Fruit fly (Drosophila melanogaster) whole organism, embryonic: ENCODE results near the gene Lgr1.
A peak's percentile ranks its signal among the peaks of the same experiment; 100 is the strongest.

Experiments used
- Asciz ChIP-seq: fragments of 200-800 bp; sonication (Bioruptor generic); optimal IDR thresholded peaks from 2 replicates; lab custom pipeline; 2017; ENCODE audit warnings: missing biosample characterization, mild to moderate bottlenecking, missing genetic modification characterization, missing genetic modification reagents
- Atf6 ChIP-seq: fragments of 200-800 bp; sonication (Bioruptor generic); IDR thresholded peaks from 2 replicates; pipeline ENCODE4 v1.3.6; 2022; ENCODE audit warnings: missing biosample characterization, missing genetic modification characterization
- Awh ChIP-seq: fragments of 200-800 bp; sonication (Bioruptor generic); IDR thresholded peaks from 2 replicates; pipeline ENCODE4, ENCODE4 v1.3.6; 2022; ENCODE audit warnings: missing biosample characterization, missing genetic modification characterization
- B-H2 ChIP-seq: fragments of 200-800 bp; sonication (Bioruptor generic); optimal IDR thresholded peaks from 2 replicates; lab custom pipeline; 2018; ENCODE audit warnings: missing biosample characterization, mild to moderate bottlenecking, missing genetic modification characterization
- BtbVII ChIP-seq: fragments of 200-800 bp; sonication (Bioruptor generic); optimal IDR thresholded peaks from 3 replicates; lab custom pipeline; 2017; ENCODE audit warnings: missing biosample characterization, mild to moderate bottlenecking, missing genetic modification characterization
- CG10462 ChIP-seq: fragments of 200-800 bp; sonication (Bioruptor generic); optimal IDR thresholded peaks from 2 replicates; lab custom pipeline; 2016; ENCODE audit warnings: missing biosample characterization, missing genetic modification characterization
- CG12155 ChIP-seq: fragments of 200-800 bp; sonication (Bioruptor generic); optimal IDR thresholded peaks from 3 replicates; lab custom pipeline; 2016; ENCODE audit warnings: missing biosample characterization, missing genetic modification characterization
- CG14441 ChIP-seq: fragments of 200-800 bp; sonication (Bioruptor generic); IDR thresholded peaks from 2 replicates; pipeline ENCODE4 v1.3.6; 2022; ENCODE audit warnings: missing biosample characterization, missing genetic modification characterization
- CG15073 ChIP-seq: fragments of 200-800 bp; sonication (Bioruptor generic); optimal IDR thresholded peaks from 2 replicates; lab custom pipeline; 2016; ENCODE audit warnings: missing biosample characterization, missing genetic modification characterization
- CG15514 ChIP-seq: fragments of 200-800 bp; sonication (Bioruptor generic); optimal IDR thresholded peaks from 3 replicates; lab custom pipeline; 2017; ENCODE audit warnings: missing biosample characterization, missing genetic modification characterization, mild to moderate bottlenecking, moderate library complexity, missing genetic modification reagents
- CG17612 ChIP-seq: fragments of 200-800 bp; sonication (Bioruptor generic); IDR thresholded peaks from 2 replicates; pipeline ENCODE4 v1.3.6; 2022; ENCODE audit warnings: missing biosample characterization, missing genetic modification characterization
- CG2120 ChIP-seq: fragments of 200-800 bp; sonication (Bioruptor generic); optimal IDR thresholded peaks from 3 replicates; lab custom pipeline; 2016; ENCODE audit warnings: missing biosample characterization, missing genetic modification characterization
- CG34224 ChIP-seq: fragments of 200-800 bp; sonication (Bioruptor generic); IDR thresholded peaks from 3 replicates; pipeline ENCODE4 v1.3.6; 2022; ENCODE audit warnings: missing biosample characterization, missing genetic modification characterization; ENCODE audit not compliant: partially characterized antibody
- CG4282 ChIP-seq: fragments of 200-800 bp; sonication (Bioruptor generic); optimal IDR thresholded peaks from 2 replicates; lab custom pipeline; 2016; ENCODE audit warnings: missing biosample characterization, missing genetic modification characterization
- CG6765 ChIP-seq: fragments of 200-800 bp; sonication (Bioruptor generic); optimal IDR thresholded peaks from 3 replicates; lab custom pipeline; 2017; ENCODE audit warnings: missing biosample characterization, mild to moderate bottlenecking, missing genetic modification characterization
- CG8290 ChIP-seq, 3 experiments: fragments of 200-800 bp; sonication (Bioruptor generic); optimal IDR thresholded peaks; 2 replicates each; lab custom pipeline; 2016 to 2019; ENCODE audit warnings: missing biosample characterization in 3 of 3, missing genetic modification characterization in 3 of 3, mild to moderate bottlenecking in 2 of 3, moderate library complexity in 1 of 3
- CHES-1-like ChIP-seq: fragments of 200-800 bp; sonication (Bioruptor generic); optimal IDR thresholded peaks from 2 replicates; lab custom pipeline; 2016; ENCODE audit warnings: missing biosample characterization, missing genetic modification characterization
- CoRest ChIP-seq: fragments of 200-800 bp; sonication (Bioruptor generic); optimal IDR thresholded peaks from 3 replicates; lab custom pipeline; 2018; ENCODE audit warnings: missing biosample characterization, mild to moderate bottlenecking, missing genetic modification characterization, moderate library complexity
- Dbx ChIP-seq: fragments of 200-800 bp; sonication (Bioruptor generic); IDR thresholded peaks from 3 replicates; pipeline ENCODE4 v1.3.6; 2022; ENCODE audit warnings: missing biosample characterization, missing genetic modification characterization
- HHEX ChIP-seq: fragments of 200-800 bp; sonication (Bioruptor generic); optimal IDR thresholded peaks from 3 replicates; lab custom pipeline; 2017; ENCODE audit warnings: missing biosample characterization, mild to moderate bottlenecking, missing genetic modification characterization, missing genetic modification reagents
- HLH54F ChIP-seq: fragments of 200-800 bp; sonication (Bioruptor generic); optimal IDR thresholded peaks from 3 replicates; lab custom pipeline; 2016; ENCODE audit warnings: missing biosample characterization, missing genetic modification characterization
- Hey ChIP-seq: fragments of 200-800 bp; sonication (Bioruptor generic); optimal IDR thresholded peaks from 3 replicates; lab custom pipeline; 2018; ENCODE audit warnings: missing biosample characterization, mild to moderate bottlenecking, missing genetic modification characterization
- HmgD ChIP-seq: fragments of 200-800 bp; sonication (Bioruptor generic); optimal IDR thresholded peaks from 3 replicates; lab custom pipeline; 2016; ENCODE audit warnings: missing biosample characterization, missing genetic modification characterization
- Hsf ChIP-seq: fragments of 200-800 bp; sonication (Bioruptor generic); optimal IDR thresholded peaks from 3 replicates; lab custom pipeline; 2016; ENCODE audit warnings: missing biosample characterization, missing genetic modification characterization
- Mad ChIP-seq: fragments of 200-800 bp; sonication (Bioruptor generic); optimal IDR thresholded peaks from 2 replicates; lab custom pipeline; 2016; ENCODE audit warnings: missing biosample characterization, missing genetic modification characterization
- Med ChIP-seq: fragments of 200-800 bp; sonication (Bioruptor generic); peaks from one replicate; lab custom pipeline; 2016; ENCODE audit warnings: missing biosample characterization, missing genetic modification characterization, mild to moderate bottlenecking, inconsistent platforms, moderate library complexity
- Myb ChIP-seq: fragments of 200-800 bp; sonication (Bioruptor generic); optimal IDR thresholded peaks from 2 replicates; lab custom pipeline; 2016; ENCODE audit warnings: missing biosample characterization, missing genetic modification characterization
- Opbp ChIP-seq: fragments of 200-800 bp; sonication (Bioruptor generic); IDR thresholded peaks from 3 replicates; pipeline ENCODE4 v1.3.6; 2022; ENCODE audit warnings: missing biosample characterization, missing genetic modification characterization; ENCODE audit not compliant: partially characterized antibody
- Pdp1 ChIP-seq, 2 experiments: fragments of 200-800 bp; sonication (Bioruptor generic); optimal IDR thresholded peaks; 3 replicates each; lab custom pipeline; 2016; ENCODE audit warnings: missing biosample characterization in 2 of 2, missing genetic modification characterization in 2 of 2, mild to moderate bottlenecking in 1 of 2, moderate library complexity in 1 of 2
- Taf1 ChIP-seq: fragments of 200-800 bp; sonication (Bioruptor generic); IDR thresholded peaks from 2 replicates; pipeline ENCODE4 v1.3.6; 2022; ENCODE audit warnings: missing biosample characterization, missing genetic modification characterization
- cato ChIP-seq: fragments of 200-800 bp; sonication (Bioruptor generic); optimal IDR thresholded peaks from 2 replicates; lab custom pipeline; 2016; ENCODE audit warnings: missing biosample characterization, missing genetic modification characterization, borderline replicate concordance
- chinmo ChIP-seq: fragments of 200-800 bp; sonication (Bioruptor generic); IDR thresholded peaks from 4 replicates; pipeline ENCODE4 v1.3.6; 2022; ENCODE audit warnings: missing biosample characterization, missing genetic modification characterization; ENCODE audit not compliant: partially characterized antibody
- chm ChIP-seq: fragments of 200-800 bp; sonication (Bioruptor generic); IDR thresholded peaks from 2 replicates; pipeline ENCODE4 v1.3.6; 2022; ENCODE audit warnings: missing biosample characterization, missing genetic modification characterization
- corto ChIP-seq: fragments of 200-800 bp; sonication (Bioruptor generic); optimal IDR thresholded peaks from 2 replicates; lab custom pipeline; 2016; ENCODE audit warnings: missing biosample characterization, mild to moderate bottlenecking, missing genetic modification characterization, moderate library complexity
- crc ChIP-seq: fragments of 200-800 bp; sonication (Bioruptor generic); optimal IDR thresholded peaks from 2 replicates; lab custom pipeline; 2016; ENCODE audit warnings: missing biosample characterization, missing genetic modification characterization
- cwo ChIP-seq: fragments of 200-800 bp; sonication (Bioruptor generic); optimal IDR thresholded peaks from 3 replicates; lab custom pipeline; 2017; ENCODE audit warnings: missing biosample characterization, missing genetic modification characterization, mild to moderate bottlenecking, moderate library complexity, missing genetic modification reagents
- dan ChIP-seq: fragments of 200-800 bp; sonication (Bioruptor generic); IDR thresholded peaks from 2 replicates; pipeline ENCODE4 v1.3.6; 2022; ENCODE audit warnings: missing biosample characterization, missing genetic modification characterization
- ems ChIP-seq: fragments of 200-800 bp; sonication (Bioruptor generic); optimal IDR thresholded peaks from 3 replicates; lab custom pipeline; 2016; ENCODE audit warnings: missing biosample characterization, missing genetic modification characterization
- fu2 ChIP-seq: fragments of 200-800 bp; sonication (Bioruptor generic); optimal IDR thresholded peaks from 2 replicates; lab custom pipeline; 2016; ENCODE audit warnings: missing biosample characterization, missing genetic modification characterization
- grau ChIP-seq: fragments of 200-800 bp; optimal IDR thresholded peaks from 3 replicates; lab custom pipeline; 2019; ENCODE audit warnings: missing biosample characterization, mild to moderate bottlenecking, missing genetic modification characterization, moderate library complexity
- gro ChIP-seq: fragments of 200-800 bp; sonication (Bioruptor generic); optimal IDR thresholded peaks from 2 replicates; lab custom pipeline; 2016; ENCODE audit warnings: missing biosample characterization, missing genetic modification characterization
- ham ChIP-seq: fragments of 200-800 bp; sonication (Bioruptor generic); IDR thresholded peaks from 2 replicates; pipeline ENCODE4 v1.3.6; 2022; ENCODE audit warnings: missing biosample characterization, missing genetic modification characterization
- hbn ChIP-seq: fragments of 200-800 bp; sonication (Bioruptor generic); IDR thresholded peaks from 2 replicates; pipeline ENCODE4 v1.3.6; 2022; ENCODE audit warnings: missing biosample characterization, missing genetic modification characterization; ENCODE audit not compliant: partially characterized antibody
- insv ChIP-seq, 2 experiments: fragments of 200-800 bp; sonication (Bioruptor generic); optimal IDR thresholded peaks; 3 replicates each; lab custom pipeline; 2016 to 2018; ENCODE audit warnings: missing biosample characterization in 2 of 2, missing genetic modification characterization in 2 of 2
- psq ChIP-seq: fragments of 200-800 bp; sonication (Bioruptor generic); optimal IDR thresholded peaks from 2 replicates; lab custom pipeline; 2017; ENCODE audit warnings: missing biosample characterization, missing genetic modification characterization
- sisA ChIP-seq: fragments of 200-800 bp; sonication (Bioruptor generic); IDR thresholded peaks from 2 replicates; pipeline ENCODE4 v1.3.6; 2022; ENCODE audit warnings: missing biosample characterization, missing genetic modification characterization
- sr ChIP-seq: fragments of 200-800 bp; sonication (Bioruptor generic); IDR thresholded peaks from 3 replicates; pipeline ENCODE4 v1.3.6; 2022; ENCODE audit warnings: missing biosample characterization, missing genetic modification characterization
- twi ChIP-seq: fragments of 200-800 bp; optimal IDR thresholded peaks from 2 replicates; lab custom pipeline; 2019; ENCODE audit warnings: missing biosample characterization, mild to moderate bottlenecking, missing genetic modification characterization, moderate library complexity
- zf30C ChIP-seq: fragments of 200-800 bp; sonication (Bioruptor generic); optimal IDR thresholded peaks from 3 replicates; lab custom pipeline; 2018; ENCODE audit warnings: missing biosample characterization, mild to moderate bottlenecking, missing genetic modification characterization
- zfh1 ChIP-seq: fragments of 200-800 bp; sonication (Bioruptor generic); IDR thresholded peaks from 3 replicates; pipeline ENCODE4 v1.3.6; 2022; ENCODE audit warnings: missing biosample characterization, missing genetic modification characterization

The Lgr1 gene

DNA sequence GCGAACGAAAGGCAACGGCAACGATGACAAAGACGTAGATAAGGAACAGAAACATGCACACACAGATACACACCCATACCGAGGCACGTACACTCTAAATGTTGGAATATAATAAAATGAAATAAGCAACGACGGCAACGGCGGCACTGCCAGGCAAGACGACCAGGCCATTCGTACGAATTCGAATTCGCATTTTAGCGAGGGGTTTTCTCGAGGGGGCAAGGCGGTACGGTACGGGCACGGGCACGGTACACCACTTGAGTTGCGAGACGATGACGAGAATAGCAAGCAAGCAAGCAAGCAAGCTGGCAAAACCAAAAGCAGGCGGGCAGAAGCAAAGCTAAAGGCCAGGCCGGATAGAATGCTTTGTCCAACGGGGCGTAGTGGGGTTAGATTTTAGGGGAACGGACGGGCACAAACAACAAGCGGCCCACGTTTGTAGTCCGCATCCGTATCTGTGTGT lies 24.4 kb upstream of the Lgr1 start (continued):
- TF ChIP-seq CoRest (tag; lab: Kevin White, UChicago) (peak; percentile 11), Taf1 (GFP tag; lab: Robert Waterston, UW) (no peak), fu2 (no peak), gro (GFP tag; lab: Kevin White, UChicago) (peak; percentile 47), twi (tag; lab: Kevin White, UChicago) (no peak), CG2120 (GFP tag; lab: Kevin White, UChicago) (peak; percentile 21), HLH54F (GFP tag; lab: Kevin White, UChicago) (no peak), Med (GFP tag; lab: Kevin White, UChicago) (peak; percentile 80), CG15514 (no peak), Hey (tag; lab: Kevin White, UChicago) (peak; percentile 84), insv (GFP tag; optimal IDR thresholded peaks at IDR 0.05; lab: Kevin White, UChicago) (no peak), sr (GFP tag; lab: Robert Waterston, UW) (no peak), dan (no peak), Pdp1 (GFP tag; optimal IDR thresholded peaks at IDR 0.05; lab: Kevin White, UChicago) (peak in 1 of 2 experiments; percentile 40), cwo (GFP tag; lab: Kevin White, UChicago) (peak; percentile 91), zf30C (GFP tag; lab: Kevin White, UChicago) (peak; percentile 51), HmgD (GFP tag; lab: Kevin White, UChicago) (no peak), ems (GFP tag; lab: Kevin White, UChicago) (peak; percentile 11), hbn (GFP tag; lab: Robert Waterston, UW) (no peak; the same call in 1 of the 2 replicates), corto (no peak), BtbVII (no peak), CG34224 (GFP tag; lab: Robert Waterston, UW) (peak; percentile 47; the same call in 1 of the 3 replicates), Awh (GFP tag; lab: Robert Waterston, UW) (peak; percentile 37; the same call in 1 of the 2 replicates), Asciz (GFP tag; lab: Kevin White, UChicago) (no peak), B-H2 (GFP tag; lab: Kevin White, UChicago) (peak; percentile 25), zfh1 (no peak), chm (0 out of 2 replicates have a peak, but pooled peaks have one; percentile 8), psq (GFP tag; lab: Kevin White, UChicago) (peak; percentile 33), chinmo (GFP tag; lab: Robert Waterston, UW) (0 out of 4 replicates have a peak, but pooled peaks have one; percentile 83), CG17612 (GFP tag; lab: Robert Waterston, UW) (no peak), CG12155 (GFP tag; lab: Kevin White, UChicago) (no peak), CG6765 (no peak), Atf6 (GFP tag; lab: Robert Waterston, UW) (no peak), grau (tag; lab: Kevin White, UChicago) (peak; percentile 13), cato (GFP tag; lab: Kevin White, UChicago) (no peak), ham (GFP tag; lab: Robert Waterston, UW) (no peak), Mad (GFP tag; lab: Kevin White, UChicago) (no peak), Hsf (GFP tag; lab: Kevin White, UChicago) (no peak), CG10462 (no peak), CG15073 (GFP tag; lab: Kevin White, UChicago) (no peak), Opbp (0 out of 3 replicates have a peak, but pooled peaks have one; percentile 1), crc (GFP tag; lab: Kevin White, UChicago) (no peak), CG4282 (GFP tag; lab: Kevin White, UChicago) (no peak), HHEX (GFP tag; lab: Kevin White, UChicago) (no peak), Myb (peak; percentile 10), CG8290 (GFP tag; optimal IDR thresholded peaks at IDR 0.05; lab: Kevin White, UChicago) (no peak), CG8290 (tag; optimal IDR thresholded peaks at IDR 0.05; lab: Kevin White, UChicago) (peak in 1 of 2 experiments; percentile 7), CHES-1-like (GFP tag; lab: Kevin White, UChicago) (no peak), CG14441 (GFP tag; lab: Robert Waterston, UW) (0 out of 2 replicates have a peak, but pooled peaks have one; percentile 16), sisA (no peak), Dbx (GFP tag; lab: Robert Waterston, UW) (peak; percentile 47; the same call in 1 of the 3 replicates)
